Fruit fly (Drosophila melanogaster) whole organism, prepupa: Measurements from ENCODE around the gene CG10898.

ENCODE experiments used
- CG10631 ChIP-seq: fragments of 200-800 bp; sonication (Bioruptor generic); optimal IDR thresholded peaks from 2 replicates; lab custom pipeline; 2016; ENCODE audit warnings: missing biosample characterization, missing genetic modification characterization
- CG10669 ChIP-seq: fragments of 200-800 bp; sonication (Bioruptor generic); optimal IDR thresholded peaks from 3 replicates; lab custom pipeline; 2018; ENCODE audit warnings: missing biosample characterization, mild to moderate bottlenecking, missing genetic modification characterization, moderate library complexity
- CG11902 ChIP-seq: fragments of 200-800 bp; sonication (Bioruptor generic); optimal IDR thresholded peaks from 3 replicates; lab custom pipeline; 2016; ENCODE audit warnings: missing biosample characterization, missing genetic modification characterization
- CG15336 ChIP-seq: fragments of 200-800 bp; sonication (Bioruptor generic); IDR thresholded peaks from 2 replicates; pipeline ENCODE4 v1.3.6; 2022; ENCODE audit warnings: missing biosample characterization, missing genetic modification characterization
- CG1621 ChIP-seq: fragments of 200-800 bp; sonication (Bioruptor generic); optimal IDR thresholded peaks from 3 replicates; lab custom pipeline; 2018; ENCODE audit warnings: missing biosample characterization, mild to moderate bottlenecking, missing genetic modification characterization
- CG3032 ChIP-seq: fragments of 200-800 bp; optimal IDR thresholded peaks from 2 replicates; lab custom pipeline; 2019; ENCODE audit warnings: missing biosample characterization, mild to moderate bottlenecking, missing genetic modification characterization, moderate library complexity
- CG31627 ChIP-seq: fragments of 200-800 bp; sonication (Bioruptor generic); optimal IDR thresholded peaks from 3 replicates; lab custom pipeline; 2016; ENCODE audit warnings: missing biosample characterization, missing genetic modification characterization
- CG32006 ChIP-seq: fragments of 200-800 bp; sonication (Bioruptor generic); optimal IDR thresholded peaks from 3 replicates; lab custom pipeline; 2017; ENCODE audit warnings: missing biosample characterization, mild to moderate bottlenecking, missing genetic modification characterization
- CG6276 ChIP-seq: fragments of 200-800 bp; sonication (Bioruptor generic); optimal IDR thresholded peaks from 2 replicates; lab custom pipeline; 2017; ENCODE audit warnings: missing biosample characterization, mild to moderate bottlenecking, missing genetic modification characterization
- CG6792 ChIP-seq: fragments of 200-800 bp; sonication (Bioruptor generic); optimal IDR thresholded peaks from 3 replicates; lab custom pipeline; 2016; ENCODE audit warnings: missing biosample characterization, missing genetic modification characterization
- CG6854 ChIP-seq: fragments of 200-800 bp; sonication (Bioruptor generic); optimal IDR thresholded peaks from 2 replicates; lab custom pipeline; 2017; ENCODE audit warnings: missing biosample characterization, mild to moderate bottlenecking, missing genetic modification characterization
- CG7368 ChIP-seq: fragments of 200-800 bp; sonication (Bioruptor generic); optimal IDR thresholded peaks from 3 replicates; lab custom pipeline; 2016; ENCODE audit warnings: missing biosample characterization, missing genetic modification characterization
- CG8119 ChIP-seq: fragments of 200-800 bp; sonication (Bioruptor generic); IDR thresholded peaks from 3 replicates; pipeline ENCODE4 v1.3.6; 2022; ENCODE audit warnings: missing biosample characterization, missing genetic modification characterization
- Eip75B ChIP-seq: fragments of 200-800 bp; sonication (Bioruptor generic); optimal IDR thresholded peaks from 3 replicates; lab custom pipeline; 2016; ENCODE audit warnings: missing biosample characterization, missing genetic modification characterization
- Eip78C ChIP-seq: fragments of 200-800 bp; sonication (Bioruptor generic); peaks from one replicate; lab custom pipeline; 2016; ENCODE audit warnings: missing biosample characterization, missing genetic modification characterization
- Eip93F ChIP-seq: fragments of 200-800 bp; sonication (Bioruptor generic); optimal IDR thresholded peaks from 2 replicates; lab custom pipeline; 2016; ENCODE audit warnings: missing biosample characterization, mild to moderate bottlenecking, missing genetic modification characterization
- Ets96B ChIP-seq: fragments of 200-800 bp; optimal IDR thresholded peaks from 2 replicates; lab custom pipeline; 2019; ENCODE audit warnings: missing biosample characterization, mild to moderate bottlenecking, missing genetic modification characterization, moderate library complexity
- Gug ChIP-seq: fragments of 200-800 bp; sonication (Bioruptor generic); IDR thresholded peaks from 2 replicates; pipeline ENCODE4 v1.3.6; 2022; ENCODE audit warnings: missing biosample characterization, missing genetic modification characterization
- Hr38 ChIP-seq: sonication (Bioruptor generic); optimal IDR thresholded peaks from 2 replicates; lab custom pipeline; 2016; ENCODE audit warnings: missing biosample characterization, missing genetic modification characterization
- Hr39 ChIP-seq: fragments of 200-800 bp; sonication (Bioruptor generic); optimal IDR thresholded peaks from 2 replicates; lab custom pipeline; 2016; ENCODE audit warnings: missing biosample characterization, missing genetic modification characterization
- Hr4 ChIP-seq: fragments of 200-800 bp; sonication (Bioruptor generic); optimal IDR thresholded peaks from 3 replicates; lab custom pipeline; 2016; ENCODE audit warnings: missing biosample characterization, missing genetic modification characterization
- Sox102F ChIP-seq: fragments of 200-800 bp; sonication (Bioruptor generic); optimal IDR thresholded peaks from 2 replicates; lab custom pipeline; 2016; ENCODE audit warnings: missing biosample characterization, mild to moderate bottlenecking, missing genetic modification characterization
- Sox14 ChIP-seq: fragments of 200-800 bp; sonication (Bioruptor generic); optimal IDR thresholded peaks from 3 replicates; lab custom pipeline; 2016; ENCODE audit warnings: missing biosample characterization, missing genetic modification characterization
- Sox15 ChIP-seq: fragments of 200-800 bp; sonication (Bioruptor generic); optimal IDR thresholded peaks from 3 replicates; lab custom pipeline; 2016; ENCODE audit warnings: missing biosample characterization, missing genetic modification characterization
- achi ChIP-seq: fragments of 200-800 bp; sonication (Bioruptor generic); optimal IDR thresholded peaks from 3 replicates; lab custom pipeline; 2016; ENCODE audit warnings: missing biosample characterization, missing genetic modification characterization
- dsx ChIP-seq: fragments of 200-800 bp; optimal IDR thresholded peaks from 3 replicates; lab custom pipeline; 2019; ENCODE audit warnings: missing biosample characterization, mild to moderate bottlenecking, missing genetic modification characterization, moderate library complexity; ENCODE audit not compliant: poor library complexity, severe bottlenecking
- fd59A ChIP-seq: fragments of 200-800 bp; sonication (Bioruptor generic); optimal IDR thresholded peaks from 2 replicates; lab custom pipeline; 2017; ENCODE audit warnings: missing biosample characterization, mild to moderate bottlenecking, missing genetic modification characterization, missing genetic modification reagents
- fd85E ChIP-seq: fragments of 200-800 bp; sonication (Bioruptor generic); optimal IDR thresholded peaks from 3 replicates; lab custom pipeline; 2016; ENCODE audit warnings: missing biosample characterization, missing genetic modification characterization
- lz ChIP-seq: fragments of 200-800 bp; sonication (Bioruptor generic); optimal IDR thresholded peaks from 3 replicates; lab custom pipeline; 2016; ENCODE audit warnings: missing biosample characterization, missing genetic modification characterization
- pdm3 ChIP-seq: fragments of 200-800 bp; sonication (Bioruptor generic); optimal IDR thresholded peaks from 3 replicates; lab custom pipeline; 2016; ENCODE audit warnings: missing biosample characterization, missing genetic modification characterization
- salr ChIP-seq, 2 experiments: fragments of 200-800 bp; sonication (Bioruptor generic); optimal IDR thresholded peaks; 3 replicates each; lab custom pipeline; 2016 to 2018; ENCODE audit warnings: missing biosample characterization in 2 of 2, missing genetic modification characterization in 2 of 2, mild to moderate bottlenecking in 1 of 2
- svp ChIP-seq: fragments of 200-800 bp; sonication (Bioruptor generic); peaks from one replicate; lab custom pipeline; 2016; ENCODE audit warnings: missing biosample characterization, missing genetic modification characterization
- topi ChIP-seq: fragments of 200-800 bp; sonication (Bioruptor generic); optimal IDR thresholded peaks from 3 replicates; lab custom pipeline; 2016; ENCODE audit warnings: missing biosample characterization, missing genetic modification characterization
- vri ChIP-seq: fragments of 200-800 bp; sonication (Bioruptor generic); optimal IDR thresholded peaks from 3 replicates; lab custom pipeline; 2016; ENCODE audit warnings: missing biosample characterization, mild to moderate bottlenecking, missing genetic modification characterization

The CG10898 gene

DNA sequence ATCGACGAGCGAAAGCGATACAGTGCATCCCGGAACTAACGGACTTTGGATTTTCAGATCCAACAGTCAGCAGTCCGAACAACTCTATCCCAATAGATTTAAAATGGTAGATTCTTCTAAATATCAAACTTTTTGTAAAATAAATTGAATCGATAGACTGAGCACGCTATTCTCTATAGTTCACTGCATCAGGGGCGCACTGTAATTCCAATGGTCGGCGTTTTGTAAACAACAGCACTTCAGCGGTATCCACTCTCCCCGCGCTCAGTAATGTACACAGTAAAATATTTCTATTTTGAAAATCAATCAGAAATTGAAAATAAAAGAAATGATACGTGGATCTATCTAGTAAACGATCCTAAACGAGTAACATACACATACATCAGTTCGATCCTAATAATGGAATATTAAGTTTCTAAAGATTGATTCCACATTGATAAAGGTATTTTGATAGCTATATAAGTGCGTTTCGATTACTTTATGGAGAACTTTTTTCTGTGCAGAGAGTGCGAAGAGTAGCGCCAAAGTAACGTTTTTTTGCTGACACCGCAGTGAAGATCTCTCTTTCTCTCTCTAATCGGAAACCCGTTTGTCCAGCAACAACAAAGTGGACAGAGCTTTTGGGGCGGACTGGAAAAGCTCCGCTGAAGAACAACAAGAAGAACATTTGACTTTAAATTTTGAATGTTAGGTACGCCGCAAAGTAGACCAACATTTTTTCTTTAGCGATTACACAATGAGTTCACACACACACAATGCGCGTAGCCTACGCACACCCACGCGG lies 4.9 kb downstream of the CG10898 start (continued):
- TF ChIP-seq CG10631 (GFP tag; lab: Kevin White, UChicago) (peak; percentile 89), CG32006 (GFP tag; lab: Kevin White, UChicago) (peak; percentile 94), CG7368 (GFP tag; lab: Kevin White, UChicago) (peak; percentile 95), CG31627 (peak; percentile 96), Hr4 (GFP tag; lab: Kevin White, UChicago) (peak; percentile 92), svp (GFP tag; lab: Kevin White, UChicago) (peak; percentile 99), CG8119 (peak; percentile 87), fd59A (GFP tag; lab: Kevin White, UChicago) (peak; percentile 83), fd85E (GFP tag; lab: Kevin White, UChicago) (peak; percentile 95), topi (peak; percentile 96)

dm6 chr3R:11563147-11563546 lies 5.6 kb downstream of the CG10898 start:
- TF ChIP-seq Sox15 (GFP tag; lab: Kevin White, UChicago) = no peak
- no peak for TF ChIP-seq achi (GFP tag; lab: Kevin White, UChicago)
- TF ChIP-seq Sox14 (GFP tag; lab: Kevin White, UChicago) = no peak
- no peak for TF ChIP-seq Hr38
- no peak for TF ChIP-seq CG3032 (tag; lab: Kevin White, UChicago)
- no peak for TF ChIP-seq Gug (GFP tag; lab: Robert Waterston, UW)
- no peak for TF ChIP-seq CG7368 (GFP tag; lab: Kevin White, UChicago)

DNA sequence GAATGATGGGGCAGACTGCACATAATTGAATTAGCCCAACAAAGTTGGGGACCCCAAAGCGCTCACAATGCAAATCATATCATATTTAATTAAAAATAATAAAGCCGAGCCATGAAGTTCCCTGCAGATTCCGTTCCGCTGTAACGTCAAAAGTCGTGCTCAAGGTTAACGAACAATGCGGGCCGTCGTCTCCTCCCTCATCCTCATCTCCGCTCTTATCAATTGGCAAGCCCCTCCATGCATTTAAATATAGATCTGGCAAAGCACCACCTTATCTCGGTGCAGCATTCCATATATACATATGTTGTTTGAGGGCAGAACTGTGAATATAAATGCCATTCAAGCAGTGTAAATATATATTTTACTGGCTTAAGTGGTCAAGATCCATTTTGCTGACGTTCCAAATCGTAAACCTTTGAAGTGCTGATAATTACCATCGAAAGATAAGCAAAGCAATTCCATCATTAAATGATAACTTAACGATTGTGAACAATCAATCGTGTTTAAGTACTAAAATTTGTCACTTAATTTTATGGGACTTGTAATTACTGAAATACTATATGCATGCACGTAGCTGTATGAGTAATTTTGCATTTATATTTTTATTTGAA lies 7.3 kb downstream of the CG10898 start:
- no peak for TF ChIP-seq CG10631 (GFP tag; lab: Kevin White, UChicago)
- no peak for TF ChIP-seq Sox14 (GFP tag; lab: Kevin White, UChicago)
- no peak for TF ChIP-seq CG7368 (GFP tag; lab: Kevin White, UChicago)
- TF ChIP-seq Gug (GFP tag; lab: Robert Waterston, UW) = no peak
- TF ChIP-seq Eip75B (GFP tag; lab: Kevin White, UChicago) = no peak
- TF ChIP-seq Hr38 = no peak
- TF ChIP-seq CG6792 (GFP tag; lab: Kevin White, UChicago) = no peak
- no peak for TF ChIP-seq Ets96B
- TF ChIP-seq CG15336 (GFP tag; lab: Robert Waterston, UW) = no peak
- no peak for TF ChIP-seq CG6854 (GFP tag; lab: Kevin White, UChicago)
- TF ChIP-seq pdm3 = no peak
- no peak for TF ChIP-seq lz (GFP tag; lab: Kevin White, UChicago)
- peak; percentile 32 for TF ChIP-seq vri (GFP tag; lab: Kevin White, UChicago)
- TF ChIP-seq dsx (GFP tag; lab: Kevin White, UChicago) = no peak
- TF ChIP-seq svp (GFP tag; lab: Kevin White, UChicago) = peak; percentile 96
- no peak for TF ChIP-seq fd85E (GFP tag; lab: Kevin White, UChicago)
- TF ChIP-seq Sox102F (GFP tag; lab: Kevin White, UChicago) = peak; percentile 0
- TF ChIP-seq CG10669 (GFP tag; lab: Kevin White, UChicago) = no peak
- no peak for TF ChIP-seq Hr39
- no peak for TF ChIP-seq CG11902
- peak; percentile 12 for TF ChIP-seq Eip93F
- TF ChIP-seq CG8119 = no peak
- TF ChIP-seq achi (GFP tag; lab: Kevin White, UChicago) = no peak
- no peak for TF ChIP-seq salr (GFP tag; optimal IDR thresholded peaks at IDR 0.05; lab: Kevin White, UChicago)
- peak; percentile 18 for TF ChIP-seq Eip78C (GFP tag; lab: Kevin White, UChicago)
- TF ChIP-seq CG6276 (GFP tag; lab: Kevin White, UChicago) = no peak
- TF ChIP-seq CG1621 (tag; lab: Kevin White, UChicago) = no peak
